Fruit fly (Drosophila melanogaster) whole organism, embryonic: ENCODE measurements around the gene Stat92E.

Experiments used
- Aef1 ChIP-seq: fragments of 200-800 bp; sonication (Bioruptor generic); IDR thresholded peaks from 3 replicates; pipeline ENCODE4 v1.3.6; 2022; ENCODE audit warnings: missing biosample characterization, missing genetic modification characterization
- mam ChIP-seq: fragments of 200-800 bp; sonication (Bioruptor generic); optimal IDR thresholded peaks from 3 replicates; lab custom pipeline; 2016; ENCODE audit warnings: missing biosample characterization, missing genetic modification characterization
- sd ChIP-seq: fragments of 200-800 bp; sonication (Bioruptor generic); optimal IDR thresholded peaks from 3 replicates; lab custom pipeline; 2018; ENCODE audit warnings: missing biosample characterization, mild to moderate bottlenecking, missing genetic modification characterization, moderate library complexity

DNA sequence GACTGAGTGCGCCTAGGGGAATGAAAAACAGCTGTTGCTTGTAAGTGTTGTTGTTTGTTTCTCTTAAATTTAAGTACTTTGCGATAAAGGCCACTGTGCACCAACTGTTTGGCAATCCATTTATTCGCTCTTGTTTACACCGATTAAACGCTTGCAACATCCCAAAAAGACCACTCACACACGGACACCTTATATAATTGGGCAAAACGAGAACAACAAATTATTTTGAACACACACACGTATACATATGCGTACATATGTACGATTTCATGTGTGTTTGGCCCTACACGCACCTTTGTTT is 5.0 kb upstream of the Stat92E start:
- no peak for TF ChIP-seq sd (tag; lab: Kevin White, UChicago)
- no peak for TF ChIP-seq Aef1 (GFP tag; lab: Robert Waterston, UW)
- no peak for TF ChIP-seq mam (GFP tag; lab: Kevin White, UChicago)
